Worm (Caenorhabditis elegans): ENCODE results near the gene zchc-1A.

ce11 chrX:5174256-5174655, at the start of gene zchc-1A:
- no peak for TF ChIP-seq hlh-30 (tag; optimal IDR thresholded peaks at IDR 0.05; ENCODE audit: insufficient read depth)
- TF ChIP-seq tag-97 (GFP tag; IDR thresholded peaks at IDR 0.05): no peak
- no peak for TF ChIP-seq lin-15B (tag; optimal IDR thresholded peaks at IDR 0.05)
- TF ChIP-seq fkh-10 (GFP tag; optimal IDR thresholded peaks at IDR 0.05): no peak
- TF ChIP-seq zag-1 (tag; optimal IDR thresholded peaks at IDR 0.05): no peak
- no peak for TF ChIP-seq pha-4 (GFP tag; IDR thresholded peaks at IDR 0.05)
- TF ChIP-seq pha-4 (tag; optimal IDR thresholded peaks at IDR 0.05): no peak
- no peak for TF ChIP-seq nhr-41 (GFP tag; IDR thresholded peaks at IDR 0.05)
- TF ChIP-seq nhr-76 (tag; optimal IDR thresholded peaks at IDR 0.05): no peak
- no peak for TF ChIP-seq nhr-6 (tag; optimal IDR thresholded peaks at IDR 0.05)
- TF ChIP-seq ces-1 (GFP tag; optimal IDR thresholded peaks at IDR 0.05): no peak
- TF ChIP-seq mdl-1 (tag; optimal IDR thresholded peaks at IDR 0.05): no peak
- TF ChIP-seq mes-2 (tag; optimal IDR thresholded peaks at IDR 0.05; ENCODE audit: poor library complexity, severe bottlenecking): no peak
- no peak for TF ChIP-seq attf-4 (tag; optimal IDR thresholded peaks at IDR 0.05)
- TF ChIP-seq jun-1 (tag; optimal IDR thresholded peaks at IDR 0.05): no peak
